Fruit fly (Drosophila melanogaster) whole organism, prepupa: ENCODE data around the gene CG44000.

Source experiments
- CG9139 ChIP-seq: fragments of 200-800 bp; sonication (Bioruptor generic); optimal IDR thresholded peaks from 3 replicates; lab custom pipeline; 2017; ENCODE audit warnings: missing biosample characterization, mild to moderate bottlenecking, missing genetic modification characterization
- Eip78C ChIP-seq: fragments of 200-800 bp; sonication (Bioruptor generic); peaks from one replicate; lab custom pipeline; 2016; ENCODE audit warnings: missing biosample characterization, missing genetic modification characterization
- Gug ChIP-seq: fragments of 200-800 bp; sonication (Bioruptor generic); IDR thresholded peaks from 2 replicates; pipeline ENCODE4 v1.3.6; 2022; ENCODE audit warnings: missing biosample characterization, missing genetic modification characterization

Gene CG44000

DNA sequence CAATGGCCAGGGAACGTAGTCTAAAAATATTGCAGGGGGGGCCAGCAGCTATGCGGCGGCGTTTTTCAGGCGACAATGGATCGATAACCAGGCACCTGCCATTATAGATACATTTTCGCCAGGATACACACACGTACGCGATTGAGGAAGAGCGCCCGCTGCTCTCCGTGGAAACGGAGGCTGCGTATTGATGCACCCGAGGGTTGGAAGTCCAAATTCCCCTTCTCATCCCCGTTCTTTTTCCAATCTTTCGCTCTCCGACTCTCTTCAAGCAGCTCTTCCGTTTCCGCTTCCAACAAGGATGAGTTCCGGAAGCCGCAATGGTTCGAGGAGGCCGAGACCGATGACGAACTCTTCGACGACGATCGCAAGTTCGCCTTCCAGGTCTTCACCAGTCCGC lies 53.7 kb downstream of the CG44000 start:
- no peak for TF ChIP-seq Gug (GFP tag; lab: Robert Waterston, UW)
- TF ChIP-seq CG9139 (GFP tag; lab: Kevin White, UChicago) = peak; percentile 11
- TF ChIP-seq Eip78C = peak; percentile 50
- TF ChIP-seq, all 60 proteins: peak for 2
